Fruit fly (Drosophila melanogaster): ENCODE measurements around the gene Daao2.

dm6 chr2L:6794418-6794793, 8.4 kb upstream of the Daao2 start:
- TF ChIP-seq psq (GFP tag; optimal IDR thresholded peaks at IDR 0.05) (no peak), CG9705 (GFP tag; optimal IDR thresholded peaks at IDR 0.05) (no peak), usp (GFP tag; optimal IDR thresholded peaks at IDR 0.05) (no peak), Hr78 (GFP tag; optimal IDR thresholded peaks at IDR 0.05) (no peak), br (GFP tag; optimal IDR thresholded peaks at IDR 0.05) (no peak), dsf (GFP tag; optimal IDR thresholded peaks at IDR 0.05; ENCODE audit: borderline replicate concordance) (no peak), fru (GFP tag; optimal IDR thresholded peaks at IDR 0.05) (no peak)

Measured in whole organism, wandering third instar larva.